Worm (Caenorhabditis elegans): ENCODE measurements around the gene C27F2.9.

DNA sequence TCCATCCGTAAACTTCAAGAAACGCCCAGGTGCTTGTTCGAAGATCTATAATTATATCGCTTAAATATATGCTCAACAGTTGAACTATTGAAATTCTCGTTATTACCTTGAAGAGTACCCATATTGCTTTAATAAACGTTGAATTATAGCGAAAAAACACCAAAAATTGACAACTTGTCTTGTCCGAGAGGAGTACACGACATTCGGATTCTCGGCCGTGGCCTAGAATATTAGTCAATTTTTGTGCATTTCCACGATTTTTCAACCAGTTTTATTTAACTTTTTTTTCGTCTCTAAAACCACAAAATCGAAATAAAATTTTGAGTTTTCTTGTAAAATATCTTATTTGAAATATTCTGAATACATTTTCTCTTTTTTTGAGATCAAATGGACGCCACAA, 50.5 kb downstream of the C27F2.9 start, which contains the start of the genes F26F4.9 and cee-1:
- TF ChIP-seq mdl-1 (tag; optimal IDR thresholded peaks at IDR 0.05) (no peak), skn-1 (tag; optimal IDR thresholded peaks at IDR 0.05) (no peak), nhr-11 (tag; optimal IDR thresholded peaks at IDR 0.05) (no peak), nhr-25 (tag; optimal IDR thresholded peaks at IDR 0.05) (peak; percentile 44), nhr-12 (tag; optimal IDR thresholded peaks at IDR 0.05) (no peak), unc-39 (tag; optimal IDR thresholded peaks at IDR 0.05) (no peak), snpc-4 (tag; optimal IDR thresholded peaks at IDR 0.05) (no peak), lin-39 (tag; optimal IDR thresholded peaks at IDR 0.05) (no peak), lin-13 (GFP tag; optimal IDR thresholded peaks at IDR 0.05) (peak; percentile 41), ceh-82 (tag; optimal IDR thresholded peaks at IDR 0.05) (no peak), aly-2 (tag; optimal IDR thresholded peaks at IDR 0.05) (no peak)
